Fruit fly (Drosophila melanogaster) S2 (cell line): ENCODE results near the gene CG5608.

Experiments
- CG8478 ChIP-seq: fragments of >200 bp; optimal IDR thresholded peaks from 2 replicates; lab custom pipeline; 2018
- CTCF ChIP-seq, 2 experiments: fragments of >200 bp; optimal IDR thresholded peaks; 2 replicates each; lab custom pipeline; 2018

Gene CG5608

DNA sequence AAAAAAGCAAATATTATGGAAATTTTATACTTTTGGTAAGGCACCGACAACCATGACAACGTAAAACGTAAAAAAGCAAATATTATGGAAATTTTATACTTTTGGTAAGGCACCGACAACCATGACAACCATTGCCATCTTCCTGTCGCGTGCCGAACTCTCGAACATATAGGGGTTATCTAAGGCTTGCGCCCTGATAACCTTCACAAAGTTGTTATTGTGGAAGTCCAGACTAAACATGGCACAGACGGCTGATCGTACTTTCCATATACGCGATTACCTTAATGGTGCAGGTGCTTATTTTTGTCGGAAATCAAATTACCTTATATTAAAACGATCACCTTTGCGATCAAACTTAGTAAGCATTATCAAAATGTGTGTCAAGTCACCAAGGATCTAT is 19.6 kb downstream of the CG5608 start:
- TF ChIP-seq CTCF (optimal IDR thresholded peaks at IDR 0.05; lab: Kevin White, UChicago): no peak
- TF ChIP-seq CG8478 (lab: Kevin White, UChicago): no peak

DNA sequence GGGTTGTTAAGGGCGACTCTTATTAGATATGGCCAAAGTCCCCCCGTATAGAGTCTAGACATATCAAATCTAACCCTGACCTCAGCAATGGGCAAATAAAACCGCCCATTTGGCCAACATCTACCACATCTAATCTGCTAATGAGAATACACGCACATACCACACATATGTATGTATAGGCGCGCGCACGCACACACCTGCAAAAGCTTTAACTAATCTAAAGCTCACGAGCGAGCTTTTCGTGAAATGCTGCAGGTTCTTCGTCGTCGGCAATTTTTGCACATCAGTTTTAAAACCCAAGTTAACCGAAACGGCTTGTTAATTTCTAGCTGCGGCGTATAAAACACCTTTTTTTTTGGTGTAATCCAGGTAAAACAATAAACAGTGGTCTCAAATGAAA is 21.3 kb downstream of the CG5608 start:
- no peak for TF ChIP-seq CG8478 (lab: Kevin White, UChicago)
- no peak for TF ChIP-seq CTCF (optimal IDR thresholded peaks at IDR 0.05; lab: Kevin White, UChicago)

dm6 chr3R:12442601-12443533 is 22.2 kb downstream of the CG5608 start:
- no peak for TF ChIP-seq CG8478 (lab: Kevin White, UChicago)
- TF ChIP-seq CTCF (optimal IDR thresholded peaks at IDR 0.05; lab: Kevin White, UChicago): no peak

dm6 chr3R:12441008-12441606 is 24.0 kb downstream of the CG5608 start:
- TF ChIP-seq CTCF (optimal IDR thresholded peaks at IDR 0.05; lab: Kevin White, UChicago) (no peak), CG8478 (lab: Kevin White, UChicago) (no peak)

- TF ChIP-seq CG8478 (lab: Kevin White, UChicago): no peak
- peak in 1 of 2 experiments; percentile 5 for TF ChIP-seq CTCF (optimal IDR thresholded peaks at IDR 0.05; lab: Kevin White, UChicago)
These were observed 25.5 kb downstream of the CG5608 start, which contains the start of gene Desat1 for dm6 chr3R:12439401-12440143. TSS of gene Desat1 (plus strand) at chr3R:12439600.

- TF ChIP-seq CTCF (optimal IDR thresholded peaks at IDR 0.05; lab: Kevin White, UChicago) (no peak), CG8478 (lab: Kevin White, UChicago) (no peak)
These were observed 26.1 kb downstream of the CG5608 start, which contains the start of the genes CG17207 and CG46427 for dm6 chr3R:12439039-12439400. TSS of gene CG17207 (minus strand) at chr3R:12439139. TSS of gene CG46427 (minus strand) at chr3R:12439139.

DNA sequence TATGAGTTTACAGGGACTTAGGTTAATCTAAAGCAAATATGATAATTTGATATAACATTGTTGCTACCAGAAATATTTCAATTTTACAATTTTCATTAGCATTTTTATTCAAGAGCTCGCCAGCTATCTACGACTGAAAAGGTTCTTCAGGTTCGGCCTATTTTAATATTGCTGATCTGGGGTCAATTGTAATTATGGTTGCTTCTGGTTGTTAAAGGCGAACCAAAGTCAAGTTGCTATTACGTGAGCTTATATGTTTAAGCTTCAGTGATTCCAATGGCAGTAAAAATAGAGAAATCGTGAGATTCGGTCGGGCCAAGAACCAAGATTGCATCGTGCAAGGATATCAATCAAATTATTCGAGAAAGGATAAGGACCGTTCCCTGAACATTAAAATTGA is 29.1 kb downstream of the CG5608 start, which contains the start of gene Desat2:
Gene Desat2, plus strand, starts transcription at position 301 of the 400 bp plus-strand sequence.
- TF ChIP-seq CG8478 (lab: Kevin White, UChicago): no peak

- TF ChIP-seq CTCF (optimal IDR thresholded peaks at IDR 0.05; lab: Kevin White, UChicago) (no peak), CG8478 (lab: Kevin White, UChicago) (no peak)
These were observed 31.3 kb downstream of the CG5608 start, which contains the start of the genes Aos1 and Srlp for dm6 chr3R:12433764-12434163. TSS of gene Aos1 (minus strand) at chr3R:12433822. TSS of gene Srlp (plus strand) at chr3R:12434098.

DNA sequence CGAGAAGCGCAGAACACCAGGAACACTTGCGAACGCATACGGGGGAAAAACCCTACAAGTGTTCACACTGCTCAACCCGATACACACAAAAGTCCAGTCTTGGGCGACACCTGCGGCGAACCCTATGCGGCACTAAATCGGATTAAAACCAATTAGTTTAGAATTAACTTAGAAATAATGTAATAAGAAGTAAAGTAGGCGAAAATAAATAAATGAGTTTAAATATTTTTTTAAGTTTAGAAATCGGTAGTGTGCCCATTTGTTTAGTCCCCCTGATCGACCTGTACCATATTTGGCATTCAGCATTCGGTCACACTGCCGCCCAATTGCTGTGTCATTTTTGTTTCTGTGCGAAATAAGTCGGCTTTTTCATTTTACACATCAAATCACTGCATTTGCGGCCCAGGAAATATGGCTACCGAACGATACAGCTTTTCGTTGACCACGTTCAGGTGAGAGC is 34.0 kb downstream of the CG5608 start, which contains the start of gene Prosalpha2:
Gene Prosalpha2, plus strand, starts transcription at position 292 of the 460 bp plus-strand sequence.
- no peak for TF ChIP-seq CTCF (optimal IDR thresholded peaks at IDR 0.05; lab: Kevin White, UChicago)

dm6 chr3R:12429120-12429610 is 35.9 kb downstream of the CG5608 start, which contains the start of the genes CG5641 and CG5245:
TSS of gene CG5641 (minus strand) at chr3R:12429282.
TSS of gene CG5245 (plus strand) at chr3R:12429560.
- no peak for TF ChIP-seq CG8478 (lab: Kevin White, UChicago)
- TF ChIP-seq CTCF (optimal IDR thresholded peaks at IDR 0.05; lab: Kevin White, UChicago): no peak

DNA sequence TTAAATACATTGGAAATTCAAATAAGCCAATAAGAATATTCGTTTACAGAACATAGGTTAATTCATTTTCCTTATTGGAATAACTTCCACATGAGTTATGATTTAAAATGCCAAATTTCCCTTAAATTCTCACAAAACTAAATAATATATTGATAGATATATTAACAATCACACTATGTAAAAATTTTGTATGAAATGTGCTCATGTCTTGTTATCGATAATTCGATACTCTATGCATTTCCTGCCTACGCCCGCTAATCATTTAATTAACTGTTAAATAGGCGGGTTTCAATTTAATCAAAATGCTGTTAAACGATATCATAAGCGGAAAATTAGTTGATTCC is 38.8 kb downstream of the CG5608 start, which contains the start of gene NANS:
Gene NANS, plus strand, starts transcription at position 269 of the 344 bp plus-strand sequence.
- TF ChIP-seq CG8478 (lab: Kevin White, UChicago) (no peak), CTCF (optimal IDR thresholded peaks at IDR 0.05; lab: Kevin White, UChicago) (no peak)

dm6 chr3R:12425510-12426309 is 39.4 kb downstream of the CG5608 start, which contains the start of gene Pp1-87B:
TSS of gene Pp1-87B (minus strand) at chr3R:12425917.
- TF ChIP-seq CG8478 (lab: Kevin White, UChicago): no peak
- TF ChIP-seq CTCF (optimal IDR thresholded peaks at IDR 0.05; lab: Kevin White, UChicago): peak in 1 of 2 experiments; percentile 12

- no peak for TF ChIP-seq CTCF (optimal IDR thresholded peaks at IDR 0.05; lab: Kevin White, UChicago)
- TF ChIP-seq CG8478 (lab: Kevin White, UChicago): no peak
These were observed 41.1 kb downstream of the CG5608 start for dm6 chr3R:12423997-12424396.
